Worm (Caenorhabditis elegans) whole organism, young adult: ENCODE measurements around the gene M01F1.8.

ENCODE experiments used
- B0035.1 ChIP-seq: sonication (generic microtip); optimal IDR thresholded peaks from 2 replicates; lab custom pipeline; 2016; ENCODE audit warnings: missing genetic modification characterization, mild to moderate bottlenecking, missing compliant biosample characterization, missing genotype, missing genetic modification reagents
- B0336.3 ChIP-seq: fragments of 200-800 bp; sonication (Bioruptor generic); IDR thresholded peaks from 2 replicates; pipeline ENCODE4 v1.3.6; 2022; ENCODE audit warnings: missing genetic modification characterization, missing compliant biosample characterization
- F22D6.2 ChIP-seq: sonication (generic microtip); optimal IDR thresholded peaks from 2 replicates; lab custom pipeline; 2016; ENCODE audit warnings: mild to moderate bottlenecking, missing genetic modification characterization, missing compliant biosample characterization
- F55B11.4 ChIP-seq: sonication (generic microtip); optimal IDR thresholded peaks from 2 replicates; lab custom pipeline; 2016; ENCODE audit warnings: missing compliant biosample characterization, missing genetic modification characterization, borderline replicate concordance; ENCODE audit not compliant: insufficient read depth
- F57A8.1 ChIP-seq: fragments of 200-800 bp; sonication (Bioruptor generic); optimal IDR thresholded peaks from 2 replicates; lab custom pipeline; 2018; ENCODE audit warnings: mild to moderate bottlenecking, missing genetic modification characterization, moderate library complexity, missing compliant biosample characterization
- F57C9.4 ChIP-seq: sonication (generic microtip); optimal IDR thresholded peaks from 2 replicates; lab custom pipeline; 2017; ENCODE audit warnings: mild to moderate bottlenecking, missing genetic modification characterization, missing compliant biosample characterization
- K11D2.4 ChIP-seq: fragments of 200-800 bp; sonication (Bioruptor generic); IDR thresholded peaks from 2 replicates; pipeline ENCODE4 v1.3.6; 2022; ENCODE audit warnings: missing genetic modification reagents, missing genetic modification characterization, missing compliant biosample characterization
- K12H6.12 ChIP-seq: fragments of 200-800 bp; sonication (Bioruptor generic); optimal IDR thresholded peaks from 2 replicates; lab custom pipeline; 2018; ENCODE audit warnings: mild to moderate bottlenecking, missing genetic modification characterization, missing compliant biosample characterization
- Y53F4B.3 ChIP-seq: fragments of 200-800 bp; sonication (Bioruptor generic); IDR thresholded peaks from 2 replicates; pipeline ENCODE4 v1.3.6; 2022; ENCODE audit warnings: missing genetic modification reagents, missing genetic modification characterization, missing compliant biosample characterization
- Y56A3A.18 ChIP-seq: fragments of 200-800 bp; sonication (Bioruptor generic); IDR thresholded peaks from 2 replicates; pipeline ENCODE4 v1.3.6; 2022; ENCODE audit warnings: missing genetic modification reagents, missing genetic modification characterization, missing compliant biosample characterization
- ZK185.1 ChIP-seq: sonication (generic microtip); optimal IDR thresholded peaks from 2 replicates; lab custom pipeline; 2016; ENCODE audit warnings: mild to moderate bottlenecking, missing genetic modification characterization, missing compliant biosample characterization; ENCODE audit not compliant: poor library complexity, severe bottlenecking
- akir-1 ChIP-seq: fragments of 200-800 bp; sonication (Bioruptor generic); optimal IDR thresholded peaks from 2 replicates; lab custom pipeline; 2018; ENCODE audit warnings: mild to moderate bottlenecking, missing genetic modification characterization, moderate library complexity, missing compliant biosample characterization
- ama-1 ChIP-seq, 3 experiments: fragments of 150-350 bp in 1 of 3; sonication (generic microtip) in 2 of 3; optimal IDR thresholded peaks; 2 replicates each; lab custom pipeline; 2014 to 2018; ENCODE audit warnings: missing biosample characterization in 2 of 3, missing genetic modification characterization in 2 of 3, missing genetic modification reagents in 2 of 3
- aptf-2 ChIP-seq: fragments of 200-800 bp; sonication (Bioruptor generic); conservative IDR thresholded peaks from 2 replicates; pipeline ENCODE4 v1.3.6; 2022; ENCODE audit warnings: missing genetic modification reagents, missing genetic modification characterization, missing compliant biosample characterization
- aptf-3 ChIP-seq: fragments of 200-800 bp; sonication (Bioruptor generic); IDR thresholded peaks from 2 replicates; pipeline ENCODE4 v1.3.6; 2022; ENCODE audit warnings: missing genetic modification characterization, missing compliant biosample characterization
- attf-5 ChIP-seq: fragments of 200-800 bp; sonication (Bioruptor generic); optimal IDR thresholded peaks from 2 replicates; lab custom pipeline; 2018; ENCODE audit warnings: mild to moderate bottlenecking, missing genetic modification characterization, missing compliant biosample characterization
- bed-1 ChIP-seq: fragments of 200-800 bp; sonication (Bioruptor generic); IDR thresholded peaks from 2 replicates; pipeline ENCODE4 v1.3.6; 2022; ENCODE audit warnings: missing genetic modification reagents, missing genetic modification characterization, missing compliant biosample characterization
- bed-2 ChIP-seq: fragments of 200-800 bp; sonication (Bioruptor generic); IDR thresholded peaks from 2 replicates; pipeline ENCODE4 v1.3.6; 2022; ENCODE audit warnings: missing genetic modification reagents, missing genetic modification characterization, missing compliant biosample characterization
- cebp-1 ChIP-seq, 2 experiments: fragments of 200-800 bp in 1 of 2; sonication (Bioruptor generic) in 1 of 2; sonication (generic microtip) in 1 of 2; IDR thresholded peaks in 1 of 2; optimal IDR thresholded peaks in 1 of 2; 2 replicates each; pipeline versions ENCODE4 v1.3.6 to Lab custom; 2017 to 2022; ENCODE audit warnings: missing compliant biosample characterization in 2 of 2, missing genetic modification characterization in 2 of 2, mild to moderate bottlenecking in 1 of 2, missing genetic modification reagents in 1 of 2, moderate library complexity in 1 of 2
- cebp-2 ChIP-seq: fragments of 200-800 bp; sonication (Bioruptor generic); IDR thresholded peaks from 2 replicates; pipeline ENCODE4 v1.3.6; 2022; ENCODE audit warnings: missing genetic modification characterization, missing compliant biosample characterization
- ceh-100 ChIP-seq: fragments of 200-800 bp; sonication (Bioruptor generic); IDR thresholded peaks from 2 replicates; pipeline ENCODE4 v1.3.6; 2022; ENCODE audit warnings: missing genetic modification reagents, missing genetic modification characterization, missing compliant biosample characterization
- ceh-79 ChIP-seq: sonication (generic microtip); optimal IDR thresholded peaks from 2 replicates; lab custom pipeline; 2017; ENCODE audit warnings: mild to moderate bottlenecking, missing genetic modification characterization, missing compliant biosample characterization
- ets-4 ChIP-seq: fragments of 200-800 bp; sonication (Bioruptor generic); optimal IDR thresholded peaks from 2 replicates; lab custom pipeline; 2018; ENCODE audit warnings: mild to moderate bottlenecking, missing genetic modification characterization, missing compliant biosample characterization
- gei-17 ChIP-seq: fragments of 200-800 bp; sonication (Bioruptor generic); optimal IDR thresholded peaks from 2 replicates; lab custom pipeline; 2018; ENCODE audit warnings: mild to moderate bottlenecking, missing genetic modification characterization, missing compliant biosample characterization
- him-1 ChIP-seq: sonication (generic microtip); optimal IDR thresholded peaks from 2 replicates; lab custom pipeline; 2016; ENCODE audit warnings: missing genotype, missing genetic modification reagents, missing genetic modification characterization, missing compliant biosample characterization
- hlh-12 ChIP-seq: sonication (generic microtip); optimal IDR thresholded peaks from 2 replicates; lab custom pipeline; 2016; ENCODE audit warnings: missing genetic modification characterization, missing compliant biosample characterization
- hmg-1.2 ChIP-seq: fragments of 200-800 bp; sonication (Bioruptor generic); IDR thresholded peaks from 2 replicates; pipeline ENCODE4 v1.3.6; 2022; ENCODE audit warnings: missing genetic modification reagents, missing genetic modification characterization, missing compliant biosample characterization
- hmg-20 ChIP-seq: fragments of 200-800 bp; sonication (Bioruptor generic); IDR thresholded peaks from 2 replicates; pipeline ENCODE4 v1.3.6; 2022; ENCODE audit warnings: missing genetic modification reagents, missing genetic modification characterization, missing compliant biosample characterization
- hsf-1 ChIP-seq: fragments of 200-800 bp; sonication (Bioruptor generic); IDR thresholded peaks from 2 replicates; pipeline ENCODE4 v1.3.6; 2022; ENCODE audit warnings: missing genetic modification reagents, missing genetic modification characterization, missing compliant biosample characterization
- let-526 ChIP-seq: fragments of 200-800 bp; sonication (Bioruptor generic); IDR thresholded peaks from 2 replicates; pipeline ENCODE4 v1.3.6; 2022; ENCODE audit warnings: missing genetic modification reagents, missing genetic modification characterization, missing compliant biosample characterization
- lin-35 ChIP-seq, 3 experiments: fragments of 150-350 bp in 2 of 3; sonication (generic microtip) in 1 of 3; optimal IDR thresholded peaks; 2 replicates each; lab custom pipeline; 2014 to 2018; ENCODE audit warnings: missing biosample characterization in 3 of 3, missing genetic modification characterization in 3 of 3, missing genetic modification reagents in 3 of 3
- lir-1 ChIP-seq: fragments of 200-800 bp; sonication (Bioruptor generic); conservative IDR thresholded peaks from 2 replicates; pipeline ENCODE4 v1.3.6; 2022; ENCODE audit warnings: missing genetic modification reagents, missing genetic modification characterization, missing compliant biosample characterization
- madf-6 ChIP-seq: fragments of 200-800 bp; sonication (Bioruptor generic); IDR thresholded peaks from 2 replicates; pipeline ENCODE4 v1.3.6; 2022; ENCODE audit warnings: missing genetic modification reagents, missing genetic modification characterization, missing compliant biosample characterization
- madf-8 ChIP-seq: fragments of 200-800 bp; sonication (Bioruptor generic); conservative IDR thresholded peaks from 2 replicates; pipeline ENCODE4 v1.3.6; 2022; ENCODE audit warnings: missing genetic modification reagents, missing genetic modification characterization, missing compliant biosample characterization
- mcd-1 ChIP-seq: fragments of 200-800 bp; sonication (Bioruptor generic); IDR thresholded peaks from 2 replicates; pipeline ENCODE4 v1.3.6; 2022; ENCODE audit warnings: missing genetic modification reagents, missing genetic modification characterization, missing compliant biosample characterization
- nfyb-1 ChIP-seq: fragments of 200-800 bp; sonication (Bioruptor generic); IDR thresholded peaks from 2 replicates; pipeline ENCODE4 v1.3.6; 2022; ENCODE audit warnings: missing genetic modification reagents, missing genetic modification characterization, missing compliant biosample characterization
- nhr-120 ChIP-seq: fragments of 200-800 bp; sonication (Bioruptor generic); IDR thresholded peaks from 2 replicates; pipeline ENCODE4 v1.3.6; 2022; ENCODE audit warnings: missing genetic modification characterization, missing compliant biosample characterization
- nhr-27 ChIP-seq: fragments of 200-800 bp; sonication (Bioruptor generic); optimal IDR thresholded peaks from 2 replicates; lab custom pipeline; 2018; ENCODE audit warnings: mild to moderate bottlenecking, missing genetic modification characterization, moderate library complexity, missing compliant biosample characterization
- repo-1 ChIP-seq: sonication (generic microtip); optimal IDR thresholded peaks from 2 replicates; lab custom pipeline; 2017; ENCODE audit warnings: mild to moderate bottlenecking, missing genetic modification characterization, missing compliant biosample characterization
- rpc-1 ChIP-seq, 2 experiments: fragments of 150-350 bp in 1 of 2; sonication (generic microtip) in 1 of 2; optimal IDR thresholded peaks; 2 replicates each; lab custom pipeline; 2014 to 2018; ENCODE audit warnings: missing biosample characterization in 1 of 2, missing genetic modification characterization in 1 of 2, missing genetic modification reagents in 1 of 2, missing genotype in 1 of 2
- sdz-38 ChIP-seq: sonication (generic microtip); optimal IDR thresholded peaks from 2 replicates; lab custom pipeline; 2016; ENCODE audit warnings: missing genotype, missing genetic modification characterization, missing compliant biosample characterization
- tbx-9 ChIP-seq: sonication (generic microtip); optimal IDR thresholded peaks from 2 replicates; lab custom pipeline; 2016; ENCODE audit warnings: borderline replicate concordance, missing genetic modification characterization, inconsistent platforms, missing compliant biosample characterization
- unc-62 ChIP-seq: fragments of 150-350 bp; optimal IDR thresholded peaks from 2 replicates; lab custom pipeline; 2014; ENCODE audit warnings: missing biosample characterization, missing genetic modification reagents, missing genetic modification characterization
- xnd-1 ChIP-seq: sonication (generic microtip); optimal IDR thresholded peaks from 2 replicates; lab custom pipeline; 2016; ENCODE audit warnings: missing genotype, missing genetic modification reagents, missing genetic modification characterization, missing compliant biosample characterization
- zfh-2 ChIP-seq: fragments of 200-800 bp; sonication (Bioruptor generic); conservative IDR thresholded peaks from 2 replicates; pipeline ENCODE4 v1.3.6; 2022; ENCODE audit warnings: missing genetic modification reagents, missing genetic modification characterization, missing compliant biosample characterization
- ztf-22 ChIP-seq: fragments of 200-800 bp; sonication (Bioruptor generic); optimal IDR thresholded peaks from 2 replicates; lab custom pipeline; 2018; ENCODE audit warnings: mild to moderate bottlenecking, missing genetic modification characterization, moderate library complexity, missing compliant biosample characterization
- ztf-28 ChIP-seq: fragments of 200-800 bp; sonication (Bioruptor generic); IDR thresholded peaks from 2 replicates; pipeline ENCODE4 v1.3.6; 2022; ENCODE audit warnings: missing genetic modification reagents, missing genetic modification characterization, missing compliant biosample characterization
- ztf-3 ChIP-seq: fragments of 200-800 bp; sonication (Bioruptor generic); optimal IDR thresholded peaks from 2 replicates; lab custom pipeline; 2018; ENCODE audit warnings: mild to moderate bottlenecking, missing genetic modification characterization, missing compliant biosample characterization

The M01F1.8 gene

DNA sequence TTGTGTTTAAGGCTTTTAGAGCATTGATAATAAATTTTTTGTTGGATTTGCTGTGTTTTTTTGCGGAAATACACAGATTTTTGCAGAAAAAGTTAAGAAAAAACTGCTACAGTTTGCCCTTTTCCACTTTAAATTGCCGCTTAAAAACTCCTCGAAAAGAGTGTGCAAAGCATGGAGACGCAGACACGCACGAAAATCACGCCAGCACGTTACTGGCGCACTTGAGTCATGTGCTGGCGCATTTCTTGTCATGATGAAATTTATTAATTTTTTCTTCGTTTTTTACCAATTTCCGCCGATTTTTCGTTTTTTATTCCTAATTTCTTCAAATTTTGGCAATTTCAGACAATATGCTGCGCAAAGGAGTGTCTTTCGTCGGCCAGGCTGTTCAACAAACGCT, 42.3 kb downstream of the M01F1.8 start, which contains the start of gene C34C12.8 (continued):
- TF ChIP-seq attf-5 (GFP tag; lab: Kevin White, UChicago), result peak; percentile 90
- peak; percentile 97 for TF ChIP-seq B0336.3 (GFP tag; lab: Robert Waterston, UW)
- TF ChIP-seq cebp-2 (GFP tag; lab: Robert Waterston, UW), result peak; percentile 76; the same call in 1 of the 2 replicates
- peak; percentile 94 for TF ChIP-seq repo-1 (tag; lab: Kevin White, UChicago)
- peak; percentile 93 for TF ChIP-seq Y56A3A.18 (GFP tag; lab: Robert Waterston, UW)
- TF ChIP-seq F22D6.2, result peak; percentile 82
- TF ChIP-seq mcd-1, result peak; percentile 99
- peak; percentile 57 for TF ChIP-seq B0035.1 (tag; lab: Kevin White, UChicago)
- peak in 2 of 3 experiments; percentile 91 to 95 for TF ChIP-seq lin-35 (GFP tag; optimal IDR thresholded peaks at IDR 0.05; lab: Kevin White, UChicago)
- TF ChIP-seq K12H6.12 (tag; lab: Kevin White, UChicago), result peak; percentile 63
- peak; percentile 30 for TF ChIP-seq unc-62 (GFP tag; lab: Kevin White, UChicago)
- no peak for TF ChIP-seq nhr-120
- TF ChIP-seq ztf-3 (GFP tag; lab: Kevin White, UChicago), result peak; percentile 28
- no peak for TF ChIP-seq F57A8.1
- TF ChIP-seq ets-4 (GFP tag; lab: Kevin White, UChicago), result peak; percentile 3
- TF ChIP-seq K11D2.4 (GFP tag; lab: Robert Waterston, UW), result peak; percentile 96
- TF ChIP-seq hlh-12 (tag; lab: Kevin White, UChicago), result no peak
- TF ChIP-seq hmg-20 (GFP tag; lab: Robert Waterston, UW), result peak; percentile 90
- TF ChIP-seq ZK185.1, result peak; percentile 89
- TF ChIP-seq Y53F4B.3, result 0 out of 2 replicates have a peak, but pooled peaks have one; percentile 11
- TF ChIP-seq xnd-1 (tag; lab: Kevin White, UChicago), result peak; percentile 84
- peak; percentile 80 for TF ChIP-seq madf-8
- TF ChIP-seq ztf-22 (GFP tag; lab: Kevin White, UChicago), result peak; percentile 11
- TF ChIP-seq hsf-1 (GFP tag; lab: Robert Waterston, UW), result peak; percentile 85
- TF ChIP-seq him-1 (tag; lab: Kevin White, UChicago), result peak; percentile 19
- TF ChIP-seq bed-2 (GFP tag; lab: Robert Waterston, UW), result no peak
- no peak for TF ChIP-seq ama-1 (optimal IDR thresholded peaks at IDR 0.05; lab: Kevin White, UChicago)
- peak in 1 of 2 experiments; percentile 51 for TF ChIP-seq ama-1 (GFP tag; optimal IDR thresholded peaks at IDR 0.05; lab: Kevin White, UChicago)
- no peak for TF ChIP-seq bed-1 (GFP tag; lab: Robert Waterston, UW)
- TF ChIP-seq lir-1 (GFP tag; lab: Robert Waterston, UW), result peak; percentile 91
- peak; percentile 8 for TF ChIP-seq ceh-79 (tag; lab: Kevin White, UChicago)
- TF ChIP-seq hmg-1.2 (GFP tag; lab: Robert Waterston, UW), result peak; percentile 99
- peak; percentile 90 for TF ChIP-seq ceh-100 (GFP tag; lab: Robert Waterston, UW)
- peak; percentile 50; the same call in 1 of the 2 replicates for TF ChIP-seq zfh-2
- no peak for TF ChIP-seq aptf-3 (GFP tag; lab: Robert Waterston, UW)
- peak; percentile 5 for TF ChIP-seq F57C9.4 (tag; lab: Kevin White, UChicago)
- no peak for TF ChIP-seq sdz-38 (tag; lab: Kevin White, UChicago)

DNA sequence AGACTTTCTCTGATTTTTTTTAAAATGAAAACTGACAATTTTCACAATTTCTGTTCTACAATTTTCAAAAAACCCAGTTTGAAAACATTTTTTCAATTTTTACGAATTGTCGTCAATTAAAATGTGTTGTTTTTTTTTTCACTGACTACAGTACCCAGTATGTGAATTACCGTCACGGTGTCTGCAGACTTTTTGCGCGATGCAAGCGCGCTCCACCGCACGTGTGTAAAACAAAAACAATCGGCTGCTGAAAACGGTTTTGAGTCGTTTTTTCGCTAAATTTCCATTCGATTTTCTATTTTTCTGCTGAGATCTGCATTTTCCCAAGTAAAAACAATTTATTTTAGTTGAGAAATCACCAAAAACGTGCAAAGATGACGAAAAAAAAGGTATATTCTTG, 46.1 kb downstream of the M01F1.8 start:
- TF ChIP-seq let-526 (GFP tag; lab: Robert Waterston, UW) (peak; percentile 90), nfyb-1 (GFP tag; lab: Robert Waterston, UW) (peak; percentile 98), cebp-1 (GFP tag; IDR thresholded peaks at IDR 0.05; lab: Robert Waterston, UW) (peak; percentile 81), cebp-1 (tag; optimal IDR thresholded peaks at IDR 0.05; lab: Kevin White, UChicago) (peak; percentile 93), madf-6 (GFP tag; lab: Robert Waterston, UW) (peak; percentile 87), K12H6.12 (tag; lab: Kevin White, UChicago) (peak; percentile 94), ztf-28 (GFP tag; lab: Robert Waterston, UW) (0 out of 2 replicates have a peak, but pooled peaks have one; percentile 55), F55B11.4 (tag; lab: Kevin White, UChicago) (no peak), aptf-2 (GFP tag; lab: Robert Waterston, UW) (0 out of 2 replicates have a peak, but pooled peaks have one; percentile 42), gei-17 (GFP tag; lab: Kevin White, UChicago) (peak; percentile 78), rpc-1 (optimal IDR thresholded peaks at IDR 0.05; lab: Kevin White, UChicago) (peak; percentile 12), rpc-1 (tag; optimal IDR thresholded peaks at IDR 0.05; lab: Kevin White, UChicago) (no peak), tbx-9 (no peak), akir-1 (GFP tag; lab: Kevin White, UChicago) (no peak), nhr-27 (tag; lab: Kevin White, UChicago) (no peak)
